Fruit fly (Drosophila melanogaster) whole organism, embryonic: ENCODE results near the gene CG17816.

ENCODE experiments used
- Atf-2 ChIP-seq: fragments of 200-800 bp; sonication (Bioruptor generic); optimal IDR thresholded peaks from 2 replicates; lab custom pipeline; 2016; ENCODE audit warnings: missing biosample characterization, missing genetic modification characterization
- Blimp-1 ChIP-seq: fragments of 200-800 bp; sonication (Bioruptor generic); optimal IDR thresholded peaks from 3 replicates; lab custom pipeline; 2018; ENCODE audit warnings: missing biosample characterization, missing genetic modification characterization, mild to moderate bottlenecking, moderate library complexity, missing genetic modification reagents
- CG10147 ChIP-seq: fragments of 200-800 bp; sonication (Bioruptor generic); optimal IDR thresholded peaks from 2 replicates; lab custom pipeline; 2019; ENCODE audit warnings: missing biosample characterization, mild to moderate bottlenecking, missing genetic modification characterization, moderate library complexity
- CG10654 ChIP-seq: fragments of 200-800 bp; sonication (Bioruptor generic); optimal IDR thresholded peaks from 2 replicates; lab custom pipeline; 2016; ENCODE audit warnings: missing biosample characterization, missing genetic modification characterization
- CG10979 ChIP-seq: fragments of 200-800 bp; sonication (Bioruptor generic); optimal IDR thresholded peaks from 2 replicates; lab custom pipeline; 2018; ENCODE audit warnings: missing biosample characterization, mild to moderate bottlenecking, missing genetic modification characterization, moderate library complexity
- CG1529 ChIP-seq: fragments of 200-800 bp; sonication (Bioruptor generic); optimal IDR thresholded peaks from 3 replicates; lab custom pipeline; 2018; ENCODE audit warnings: missing biosample characterization, missing genetic modification characterization
- CG15479 ChIP-seq: fragments of 200-800 bp; sonication (Bioruptor generic); optimal IDR thresholded peaks from 3 replicates; lab custom pipeline; 2019; ENCODE audit warnings: missing biosample characterization, mild to moderate bottlenecking, missing genetic modification characterization, moderate library complexity
- CG16813 ChIP-seq: fragments of 200-800 bp; sonication (Bioruptor generic); IDR thresholded peaks from 3 replicates; pipeline ENCODE4 v1.3.6; 2022; ENCODE audit warnings: missing biosample characterization, missing genetic modification characterization; ENCODE audit not compliant: partially characterized antibody
- CG18262 ChIP-seq: fragments of 200-800 bp; optimal IDR thresholded peaks from 3 replicates; lab custom pipeline; 2019; ENCODE audit warnings: missing biosample characterization, mild to moderate bottlenecking, missing genetic modification characterization, moderate library complexity
- CG2116 ChIP-seq: fragments of 200-800 bp; sonication (Bioruptor generic); optimal IDR thresholded peaks from 3 replicates; lab custom pipeline; 2018; ENCODE audit warnings: missing biosample characterization, mild to moderate bottlenecking, missing genetic modification characterization
- CG3065 ChIP-seq: fragments of 200-800 bp; sonication (Bioruptor generic); optimal IDR thresholded peaks from 2 replicates; lab custom pipeline; 2016; ENCODE audit warnings: missing biosample characterization, missing genetic modification characterization
- CG33557 ChIP-seq: fragments of 200-800 bp; sonication (Bioruptor generic); optimal IDR thresholded peaks from 2 replicates; lab custom pipeline; 2019; ENCODE audit warnings: missing biosample characterization, mild to moderate bottlenecking, missing genetic modification characterization, moderate library complexity
- CG34376 ChIP-seq: fragments of 200-800 bp; sonication (Bioruptor generic); optimal IDR thresholded peaks from 2 replicates; lab custom pipeline; 2018; ENCODE audit warnings: missing biosample characterization, mild to moderate bottlenecking, missing genetic modification characterization
- CG3995 ChIP-seq: fragments of 200-800 bp; sonication (Bioruptor generic); optimal IDR thresholded peaks from 3 replicates; lab custom pipeline; 2016; ENCODE audit warnings: missing biosample characterization, missing genetic modification characterization
- CG4424 ChIP-seq: fragments of 200-800 bp; sonication (Bioruptor generic); optimal IDR thresholded peaks from 3 replicates; lab custom pipeline; 2016; ENCODE audit warnings: missing biosample characterization, missing genetic modification characterization
- CG6765 ChIP-seq: fragments of 200-800 bp; sonication (Bioruptor generic); optimal IDR thresholded peaks from 3 replicates; lab custom pipeline; 2017; ENCODE audit warnings: missing biosample characterization, mild to moderate bottlenecking, missing genetic modification characterization
- CG6791 ChIP-seq: fragments of 200-800 bp; sonication (Bioruptor generic); IDR thresholded peaks from 3 replicates; pipeline ENCODE4 v1.3.6; 2022; ENCODE audit warnings: missing biosample characterization, missing genetic modification characterization; ENCODE audit not compliant: partially characterized antibody
- CG8478 ChIP-seq: fragments of >200 bp; optimal IDR thresholded peaks from 2 replicates; lab custom pipeline; 2018
- CG8924 ChIP-seq: fragments of 200-800 bp; optimal IDR thresholded peaks from 3 replicates; lab custom pipeline; 2019; ENCODE audit warnings: missing biosample characterization, mild to moderate bottlenecking, missing genetic modification characterization, moderate library complexity
- CHES-1-like ChIP-seq: fragments of 200-800 bp; sonication (Bioruptor generic); optimal IDR thresholded peaks from 2 replicates; lab custom pipeline; 2016; ENCODE audit warnings: missing biosample characterization, missing genetic modification characterization
- Camta ChIP-seq: fragments of 200-800 bp; sonication (Bioruptor generic); optimal IDR thresholded peaks from 2 replicates; lab custom pipeline; 2016; ENCODE audit warnings: missing biosample characterization, missing genetic modification characterization
- Dbx ChIP-seq: fragments of 200-800 bp; sonication (Bioruptor generic); IDR thresholded peaks from 3 replicates; pipeline ENCODE4 v1.3.6; 2022; ENCODE audit warnings: missing biosample characterization, missing genetic modification characterization
- Dek ChIP-seq: fragments of 200-800 bp; sonication (Bioruptor generic); optimal IDR thresholded peaks from 3 replicates; lab custom pipeline; 2019; ENCODE audit warnings: missing biosample characterization, mild to moderate bottlenecking, missing genetic modification characterization, moderate library complexity
- HmgZ ChIP-seq: fragments of 200-800 bp; sonication (Bioruptor generic); optimal IDR thresholded peaks from 2 replicates; lab custom pipeline; 2018; ENCODE audit warnings: missing biosample characterization, mild to moderate bottlenecking, missing genetic modification characterization
- Hmr ChIP-seq: fragments of 200-800 bp; sonication (Bioruptor generic); optimal IDR thresholded peaks from 3 replicates; lab custom pipeline; 2017; ENCODE audit warnings: mild to moderate bottlenecking, missing biosample characterization, missing genetic modification reagents, missing genetic modification characterization
- Hr78 ChIP-seq, 2 experiments: fragments of 200-800 bp in 1 of 2; fragments of >200 bp in 1 of 2; sonication (Bioruptor generic) in 1 of 2; optimal IDR thresholded peaks; 2 replicates each; lab custom pipeline; 2017 to 2019; ENCODE audit warnings: missing biosample characterization in 2 of 2, missing genetic modification characterization in 2 of 2, mild to moderate bottlenecking in 1 of 2, moderate library complexity in 1 of 2
- Hsf ChIP-seq: fragments of 200-800 bp; sonication (Bioruptor generic); optimal IDR thresholded peaks from 3 replicates; lab custom pipeline; 2016; ENCODE audit warnings: missing biosample characterization, missing genetic modification characterization
- Max ChIP-seq: fragments of 200-800 bp; sonication (Bioruptor generic); optimal IDR thresholded peaks from 2 replicates; lab custom pipeline; 2016; ENCODE audit warnings: missing biosample characterization, mild to moderate bottlenecking, missing genetic modification characterization
- Med ChIP-seq: fragments of 200-800 bp; sonication (Bioruptor generic); peaks from one replicate; lab custom pipeline; 2016; ENCODE audit warnings: missing biosample characterization, missing genetic modification characterization, mild to moderate bottlenecking, inconsistent platforms, moderate library complexity
- Nf-YA ChIP-seq: fragments of 200-800 bp; sonication (Bioruptor generic); IDR thresholded peaks from 2 replicates; pipeline ENCODE4 v1.3.6; 2022; ENCODE audit warnings: missing biosample characterization, missing genetic modification characterization
- Rx ChIP-seq: fragments of 200-800 bp; sonication (Bioruptor generic); IDR thresholded peaks from 2 replicates; pipeline ENCODE4 v1.3.6; 2022; ENCODE audit warnings: missing biosample characterization, missing genetic modification characterization
- Six4 ChIP-seq: fragments of 200-800 bp; sonication (Bioruptor generic); optimal IDR thresholded peaks from 2 replicates; lab custom pipeline; 2016; ENCODE audit warnings: missing biosample characterization, missing genetic modification characterization
- Sry-δ ChIP-seq: fragments of 200-800 bp; sonication (Bioruptor generic); optimal IDR thresholded peaks from 2 replicates; lab custom pipeline; 2016; ENCODE audit warnings: missing biosample characterization, missing genetic modification characterization
- Xrp1 ChIP-seq: fragments of 200-800 bp; sonication (Bioruptor generic); IDR thresholded peaks from 2 replicates; pipeline ENCODE4 v1.3.6; 2022; ENCODE audit warnings: missing biosample characterization, missing genetic modification characterization
- abd-A ChIP-seq: fragments of 200-800 bp; sonication (Bioruptor generic); optimal IDR thresholded peaks from 3 replicates; lab custom pipeline; 2019; ENCODE audit warnings: missing biosample characterization, mild to moderate bottlenecking, missing genetic modification characterization, moderate library complexity
- bbx ChIP-seq: fragments of 200-800 bp; sonication (Bioruptor generic); IDR thresholded peaks from 2 replicates; pipeline ENCODE4 v1.3.6; 2022; ENCODE audit warnings: missing biosample characterization, missing genetic modification characterization; ENCODE audit not compliant: partially characterized antibody
- chif ChIP-seq, 2 experiments: fragments of 200-800 bp; sonication (Bioruptor generic); optimal IDR thresholded peaks; 3 replicates each; lab custom pipeline; 2016; ENCODE audit warnings: missing biosample characterization in 2 of 2, missing genetic modification characterization in 2 of 2
- dati ChIP-seq: fragments of 200-800 bp; sonication (Bioruptor generic); IDR thresholded peaks from 2 replicates; pipeline ENCODE4 v1.3.6; 2022; ENCODE audit warnings: missing biosample characterization, missing genetic modification characterization
- dmrt99B ChIP-seq: fragments of 200-800 bp; sonication (Bioruptor generic); optimal IDR thresholded peaks from 2 replicates; lab custom pipeline; 2018; ENCODE audit warnings: missing biosample characterization, mild to moderate bottlenecking, missing genetic modification characterization, moderate library complexity
- dpn ChIP-seq, 2 experiments: fragments of 200-800 bp; sonication (Bioruptor generic); optimal IDR thresholded peaks; 3 replicates each; lab custom pipeline; 2016; ENCODE audit warnings: missing biosample characterization in 2 of 2, missing genetic modification characterization in 2 of 2
- fd102C ChIP-seq: fragments of 200-800 bp; sonication (Bioruptor generic); optimal IDR thresholded peaks from 2 replicates; lab custom pipeline; 2018; ENCODE audit warnings: missing biosample characterization, mild to moderate bottlenecking, missing genetic modification characterization, moderate library complexity
- fru ChIP-seq: fragments of >200 bp; optimal IDR thresholded peaks from 2 replicates; lab custom pipeline; 2017
- gsb-n ChIP-seq: fragments of 200-800 bp; sonication (Bioruptor generic); optimal IDR thresholded peaks from 3 replicates; lab custom pipeline; 2018; ENCODE audit warnings: missing biosample characterization, mild to moderate bottlenecking, missing genetic modification characterization
- gt ChIP-seq: fragments of 200-800 bp; sonication (Bioruptor generic); IDR thresholded peaks from 2 replicates; pipeline ENCODE4 v1.3.6; 2022; ENCODE audit warnings: missing biosample characterization, missing genetic modification characterization
- her ChIP-seq: fragments of 200-800 bp; sonication (Bioruptor generic); optimal IDR thresholded peaks from 2 replicates; lab custom pipeline; 2016; ENCODE audit warnings: missing biosample characterization, missing genetic modification characterization
- kay ChIP-seq: fragments of 200-800 bp; sonication (Bioruptor generic); optimal IDR thresholded peaks from 2 replicates; lab custom pipeline; 2016; ENCODE audit warnings: missing biosample characterization, missing genetic modification characterization
- lab ChIP-seq: fragments of 200-800 bp; sonication (Bioruptor generic); optimal IDR thresholded peaks from 3 replicates; lab custom pipeline; 2017; ENCODE audit warnings: missing biosample characterization, missing genetic modification characterization, mild to moderate bottlenecking, moderate library complexity, missing genetic modification reagents
- mam ChIP-seq: fragments of 200-800 bp; sonication (Bioruptor generic); optimal IDR thresholded peaks from 3 replicates; lab custom pipeline; 2016; ENCODE audit warnings: missing biosample characterization, missing genetic modification characterization
- pfk ChIP-seq: fragments of 200-800 bp; sonication (Bioruptor generic); optimal IDR thresholded peaks from 2 replicates; lab custom pipeline; 2018; ENCODE audit warnings: missing biosample characterization, mild to moderate bottlenecking, missing genetic modification characterization, moderate library complexity
- salm ChIP-seq: fragments of 200-800 bp; sonication (Bioruptor generic); optimal IDR thresholded peaks from 2 replicates; lab custom pipeline; 2018; ENCODE audit warnings: missing biosample characterization, mild to moderate bottlenecking, missing genetic modification characterization
- stc ChIP-seq: fragments of 200-800 bp; sonication (Bioruptor generic); IDR thresholded peaks from 2 replicates; pipeline ENCODE4 v1.3.6; 2022; ENCODE audit warnings: missing biosample characterization, missing genetic modification characterization
- tx ChIP-seq: fragments of 200-800 bp; sonication (Bioruptor generic); optimal IDR thresholded peaks from 2 replicates; lab custom pipeline; 2016; ENCODE audit warnings: missing biosample characterization, missing genetic modification characterization

The CG17816 gene

DNA sequence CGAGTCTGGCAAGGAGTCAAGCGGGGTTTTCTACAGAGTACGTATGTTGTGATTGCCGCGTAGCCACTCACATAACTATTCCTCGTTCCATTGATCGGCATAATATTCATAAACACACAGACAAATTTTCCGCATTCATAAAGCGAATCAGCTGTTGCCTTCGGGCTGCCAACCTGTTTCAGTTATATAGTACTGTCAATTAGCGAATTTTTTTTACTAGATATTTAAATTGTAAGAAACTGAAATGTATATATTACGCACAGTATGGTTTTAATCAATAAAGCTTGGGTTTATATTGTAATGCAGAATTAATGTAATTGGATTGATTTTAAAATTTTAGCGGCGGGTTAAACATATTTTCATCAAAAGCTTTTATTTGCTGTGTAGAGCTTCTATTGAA is 26.6 kb upstream of the CG17816 start, which contains the start of gene Rfk (continued):
- TF ChIP-seq CG8478 (lab: Kevin White, UChicago) (no peak), Rx (GFP tag; lab: Robert Waterston, UW) (no peak), abd-A (no peak), CG15479 (GFP tag; lab: Kevin White, UChicago) (no peak), CG6765 (GFP tag; lab: Kevin White, UChicago) (no peak), CG3065 (GFP tag; lab: Kevin White, UChicago) (no peak), fru (lab: Kevin White, UChicago) (no peak), CHES-1-like (no peak), Six4 (GFP tag; lab: Kevin White, UChicago) (no peak), pfk (GFP tag; lab: Kevin White, UChicago) (no peak), CG2116 (GFP tag; lab: Kevin White, UChicago) (no peak), dmrt99B (tag; lab: Kevin White, UChicago) (no peak), lab (GFP tag; lab: Kevin White, UChicago) (no peak), Hr78 (GFP tag; optimal IDR thresholded peaks at IDR 0.05; lab: Kevin White, UChicago) (no peak), CG18262 (no peak), Camta (no peak), Max (no peak), dpn (GFP tag; optimal IDR thresholded peaks at IDR 0.05; lab: Kevin White, UChicago) (peak in 1 of 2 experiments; percentile 6), CG10147 (GFP tag; lab: Kevin White, UChicago) (no peak), Nf-YA (GFP tag; lab: Robert Waterston, UW) (no peak), CG16813 (peak; percentile 33; the same call in 1 of the 3 replicates), Xrp1 (GFP tag; lab: Robert Waterston, UW) (no peak), Blimp-1 (GFP tag; lab: Kevin White, UChicago) (no peak), stc (GFP tag; lab: Robert Waterston, UW) (no peak), CG34376 (GFP tag; lab: Kevin White, UChicago) (peak; percentile 12), CG33557 (GFP tag; lab: Kevin White, UChicago) (no peak), Atf-2 (GFP tag; lab: Kevin White, UChicago) (no peak), CG4424 (GFP tag; lab: Kevin White, UChicago) (peak; percentile 57), tx (GFP tag; lab: Kevin White, UChicago) (no peak), Hsf (GFP tag; lab: Kevin White, UChicago) (no peak), Dbx (GFP tag; lab: Robert Waterston, UW) (no peak), CG1529 (GFP tag; lab: Kevin White, UChicago) (no peak), gsb-n (tag; lab: Kevin White, UChicago) (no peak), CG10979 (tag; lab: Kevin White, UChicago) (no peak), CG10654 (no peak), CG3995 (no peak), her (GFP tag; lab: Kevin White, UChicago) (no peak), Sry-δ (GFP tag; lab: Kevin White, UChicago) (peak; percentile 9), fd102C (GFP tag; lab: Kevin White, UChicago) (no peak), dati (GFP tag; lab: Robert Waterston, UW) (no peak), chif (GFP tag; optimal IDR thresholded peaks at IDR 0.05; lab: Kevin White, UChicago) (no peak), Hmr (GFP tag; lab: Kevin White, UChicago) (no peak), bbx (no peak), salm (tag; lab: Kevin White, UChicago) (no peak), HmgZ (no peak), Med (GFP tag; lab: Kevin White, UChicago) (peak; percentile 78), gt (GFP tag; lab: Robert Waterston, UW) (no peak), kay (peak; percentile 24), CG6791 (GFP tag; lab: Robert Waterston, UW) (0 out of 3 replicates have a peak, but pooled peaks have one; percentile 15), mam (no peak), Dek (no peak), CG8924 (no peak)
